Worm (Caenorhabditis elegans) whole organism, L4 larva: ENCODE measurements around the gene egl-46.

Experiments
- T20F7.1 ChIP-seq: fragments of 200-800 bp; sonication (Bioruptor generic); optimal IDR thresholded peaks from 2 replicates; lab custom pipeline; 2018; ENCODE audit warnings: mild to moderate bottlenecking, missing genetic modification characterization, missing compliant biosample characterization
- ZK546.5 ChIP-seq, 2 experiments: sonication (generic microtip); optimal IDR thresholded peaks; 2 replicates each; lab custom pipeline; 2017; ENCODE audit warnings: missing biosample characterization in 2 of 2, missing genetic modification characterization in 2 of 2
- ama-1 ChIP-seq: fragments of 150-350 bp; optimal IDR thresholded peaks from 2 replicates; lab custom pipeline; 2014; ENCODE audit warnings: inconsistent platforms, mixed read lengths
- daf-19 ChIP-seq: fragments of 200-800 bp; sonication (Bioruptor generic); conservative IDR thresholded peaks from 2 replicates; pipeline ENCODE4 v1.3.6; 2022; ENCODE audit warnings: missing genetic modification characterization, missing compliant biosample characterization
- gei-8 ChIP-seq: fragments of 200-800 bp; sonication (Bioruptor generic); optimal IDR thresholded peaks from 2 replicates; lab custom pipeline; 2018; ENCODE audit warnings: mild to moderate bottlenecking, missing genetic modification characterization, missing compliant biosample characterization
- lin-13 ChIP-seq: fragments of 150-350 bp; optimal IDR thresholded peaks from 2 replicates; lab custom pipeline; 2014; ENCODE audit warnings: missing biosample characterization, missing genetic modification reagents, missing genetic modification characterization
- lsy-2 ChIP-seq, 2 experiments: fragments of 150-350 bp in 1 of 2; sonication (generic microtip) in 1 of 2; optimal IDR thresholded peaks; 2 replicates each; lab custom pipeline; 2014 to 2017; ENCODE audit warnings: missing biosample characterization in 2 of 2, missing genetic modification characterization in 2 of 2
- nhr-237 ChIP-seq: sonication (generic microtip); optimal IDR thresholded peaks from 2 replicates; lab custom pipeline; 2017; ENCODE audit warnings: missing biosample characterization, missing genetic modification characterization
- nhr-76 ChIP-seq: fragments of 150-350 bp; optimal IDR thresholded peaks from 2 replicates; lab custom pipeline; 2014; ENCODE audit warnings: missing biosample characterization, missing genetic modification characterization
- pha-4 ChIP-seq, 2 experiments: fragments of 150-350 bp in 1 of 2; fragments of 200-800 bp in 1 of 2; sonication (Bioruptor generic) in 1 of 2; IDR thresholded peaks in 1 of 2; optimal IDR thresholded peaks in 1 of 2; 2 replicates each; pipeline versions ENCODE4 v1.3.6 to Lab custom; 2014 to 2022; ENCODE audit warnings: missing genetic modification characterization in 2 of 2, missing genetic modification reagents in 2 of 2, missing biosample characterization in 1 of 2, missing compliant biosample characterization in 1 of 2
- pqm-1 ChIP-seq: sonication (generic microtip); optimal IDR thresholded peaks from 2 replicates; lab custom pipeline; 2017; ENCODE audit warnings: missing biosample characterization, missing genetic modification characterization
- unc-130 ChIP-seq: sonication (generic microtip); optimal IDR thresholded peaks from 2 replicates; lab custom pipeline; 2016; ENCODE audit warnings: missing genetic modification reagents, missing genetic modification characterization, missing compliant biosample characterization

- TF ChIP-seq gei-8 (GFP tag; lab: Kevin White, UChicago) = no peak
- TF ChIP-seq lsy-2 (tag; optimal IDR thresholded peaks at IDR 0.05; lab: Kevin White, UChicago) = no peak
- no peak for TF ChIP-seq T20F7.1 (GFP tag; lab: Kevin White, UChicago)
- TF ChIP-seq nhr-76 = no peak
- no peak for TF ChIP-seq daf-19 (GFP tag; lab: Robert Waterston, UW)
- no peak for TF ChIP-seq lin-13
- no peak for TF ChIP-seq pqm-1 (tag; lab: Kevin White, UChicago)
- no peak for TF ChIP-seq nhr-237
- TF ChIP-seq pha-4 (GFP tag; IDR thresholded peaks at IDR 0.05; lab: Robert Waterston, UW) = no peak
- TF ChIP-seq pha-4 (tag; optimal IDR thresholded peaks at IDR 0.05; lab: Kevin White, UChicago) = no peak
- TF ChIP-seq ZK546.5 (tag; optimal IDR thresholded peaks at IDR 0.05; lab: Kevin White, UChicago) = no peak
- TF ChIP-seq unc-130 (GFP tag; lab: Kevin White, UChicago) = no peak
- TF ChIP-seq ama-1 (lab: Kevin White, UChicago) = no peak
Observed at ce11 chrV:6668741-6669140, 12.6 kb downstream of the egl-46 start, which contains the start of gene str-180.
